Worm (Caenorhabditis elegans): Measurements from ENCODE around the gene C49H3.4.

The C49H3.4 gene

ce11 chrIV:7914991-7915390 lies at the start of gene C49H3.4:
Gene C49H3.4, plus strand, starts transcription at chrIV:7915291.
- TF ChIP-seq pqm-1 (tag; optimal IDR thresholded peaks at IDR 0.05): no peak
- TF ChIP-seq T23F11.4 (GFP tag; optimal IDR thresholded peaks at IDR 0.05): no peak
- no peak for TF ChIP-seq C38D4.7 (GFP tag; optimal IDR thresholded peaks at IDR 0.05)

- no peak for TF ChIP-seq ets-4 (tag; optimal IDR thresholded peaks at IDR 0.05)
- no peak for TF ChIP-seq tbx-2 (tag; optimal IDR thresholded peaks at IDR 0.05)
- no peak for TF ChIP-seq K02D7.2 (tag; optimal IDR thresholded peaks at IDR 0.05)
- TF ChIP-seq odd-2 (tag; optimal IDR thresholded peaks at IDR 0.05): no peak
- TF ChIP-seq pqm-1 (tag; optimal IDR thresholded peaks at IDR 0.05): no peak
- no peak for TF ChIP-seq gmeb-2 (tag; optimal IDR thresholded peaks at IDR 0.05)
- no peak for TF ChIP-seq zip-5 (tag; optimal IDR thresholded peaks at IDR 0.05)
- TF ChIP-seq F13H6.1 (tag; optimal IDR thresholded peaks at IDR 0.05): no peak
- TF ChIP-seq rnt-1 (tag; optimal IDR thresholded peaks at IDR 0.05): no peak
- TF ChIP-seq syd-9 (tag; optimal IDR thresholded peaks at IDR 0.05): no peak
- no peak for TF ChIP-seq pha-2 (tag; optimal IDR thresholded peaks at IDR 0.05)
Measured at ce11 chrIV:7868607-7869006, 46.5 kb upstream of the C49H3.4 start, which contains the start of gene flp-10. Gene flp-10, plus strand, starts transcription at chrIV:7868907.

DNA sequence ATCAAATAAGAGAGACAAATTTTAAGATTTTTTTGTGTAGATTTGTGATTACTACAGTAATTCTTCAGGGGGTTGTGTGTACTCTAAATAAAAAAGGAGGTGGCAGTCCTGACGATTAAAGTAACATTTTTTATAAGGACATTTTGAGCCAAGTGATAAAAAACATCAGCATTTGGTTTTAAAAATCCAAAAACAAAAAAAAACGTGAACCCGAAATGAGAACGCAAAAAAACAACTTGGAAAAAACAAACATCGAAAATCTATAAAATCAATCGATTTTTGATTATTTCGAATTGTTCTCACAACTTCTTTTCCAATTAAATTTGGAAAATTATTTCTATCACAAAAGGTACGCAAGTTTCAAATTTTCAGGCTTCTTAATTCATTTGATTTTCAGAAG lies 44.6 kb upstream of the C49H3.4 start, which contains the start of gene T06C10.3:
TSS of gene T06C10.3 (plus strand) at position 301 of the 400 bp plus-strand sequence.
- TF ChIP-seq mec-3 (tag; optimal IDR thresholded peaks at IDR 0.05; ENCODE audit: borderline replicate concordance) (no peak), elt-4 (tag; optimal IDR thresholded peaks at IDR 0.05) (no peak), pha-4 (tag; optimal IDR thresholded peaks at IDR 0.05) (no peak), unc-3 (GFP tag; conservative IDR thresholded peaks at IDR 0.05) (no peak), unc-3 (tag; optimal IDR thresholded peaks at IDR 0.05) (no peak), hlh-8 (tag; optimal IDR thresholded peaks at IDR 0.05) (no peak)

- TF ChIP-seq Y22D7AL.16 (tag; optimal IDR thresholded peaks at IDR 0.05) (no peak), ceh-45 (GFP tag; IDR thresholded peaks at IDR 0.05) (no peak), tbx-2 (tag; optimal IDR thresholded peaks at IDR 0.05) (no peak), pqm-1 (tag; optimal IDR thresholded peaks at IDR 0.05) (no peak), lim-6 (tag; optimal IDR thresholded peaks at IDR 0.05) (no peak)
Measured at ce11 chrIV:7877255-7877654, 37.8 kb upstream of the C49H3.4 start.

- TF ChIP-seq ceh-2 (tag; optimal IDR thresholded peaks at IDR 0.05) (no peak), ceh-9 (tag; optimal IDR thresholded peaks at IDR 0.05) (no peak), elt-2 (tag; optimal IDR thresholded peaks at IDR 0.05) (no peak), pha-4 (tag; optimal IDR thresholded peaks at IDR 0.05) (no peak), ztf-16 (tag; optimal IDR thresholded peaks at IDR 0.05) (no peak), K09A11.1 (tag; optimal IDR thresholded peaks at IDR 0.05; ENCODE audit: insufficient read depth) (no peak), hlh-6 (tag; optimal IDR thresholded peaks at IDR 0.05) (no peak), dmd-4 (tag; optimal IDR thresholded peaks at IDR 0.05; ENCODE audit: borderline replicate concordance) (no peak), pha-2 (tag; optimal IDR thresholded peaks at IDR 0.05) (no peak), sox-4 (tag; optimal IDR thresholded peaks at IDR 0.05) (no peak)
Measured at ce11 chrIV:7877781-7878180, 37.3 kb upstream of the C49H3.4 start, which contains the start of gene kin-26. Gene kin-26, minus strand, starts transcription at chrIV:7877881.

- no peak for TF ChIP-seq lim-6 (tag; optimal IDR thresholded peaks at IDR 0.05)
- TF ChIP-seq C08G9.2 (tag; optimal IDR thresholded peaks at IDR 0.05): no peak
- TF ChIP-seq ttx-3 (tag; optimal IDR thresholded peaks at IDR 0.05): no peak
- TF ChIP-seq ceh-2 (tag; optimal IDR thresholded peaks at IDR 0.05): no peak
- no peak for TF ChIP-seq ceh-19 (GFP tag; optimal IDR thresholded peaks at IDR 0.05)
- no peak for TF ChIP-seq dmd-4 (tag; optimal IDR thresholded peaks at IDR 0.05; ENCODE audit: borderline replicate concordance)
- TF ChIP-seq hlh-6 (tag; optimal IDR thresholded peaks at IDR 0.05): no peak
- TF ChIP-seq zip-5 (tag; optimal IDR thresholded peaks at IDR 0.05): no peak
- TF ChIP-seq C38D4.7 (GFP tag; optimal IDR thresholded peaks at IDR 0.05): no peak
- TF ChIP-seq sox-2 (GFP tag; IDR thresholded peaks at IDR 0.05): no peak
- no peak for TF ChIP-seq hlh-13 (GFP tag; optimal IDR thresholded peaks at IDR 0.05)
Measured at ce11 chrIV:7879017-7879416, 36.1 kb upstream of the C49H3.4 start, which contains the start of gene srt-73. Gene srt-73, plus strand, starts transcription at chrIV:7879317.
